Worm (Caenorhabditis elegans) whole organism, L2 larva: Measurements from ENCODE around the gene hpl-2.
A peak's percentile ranks its signal among the peaks of the same experiment; 100 is the strongest.

ENCODE experiments used
- C34F6.9 ChIP-seq: fragments of 150-350 bp; optimal IDR thresholded peaks from 2 replicates; lab custom pipeline; 2014; ENCODE audit warnings: missing biosample characterization, missing genetic modification characterization
- F13H6.1 ChIP-seq: sonication (generic microtip); optimal IDR thresholded peaks from 2 replicates; lab custom pipeline; 2016; ENCODE audit warnings: missing genetic modification characterization, missing compliant biosample characterization
- Y55F3AM.14 ChIP-seq: fragments of 200-800 bp; sonication (Bioruptor generic); optimal IDR thresholded peaks from 2 replicates; lab custom pipeline; 2018; ENCODE audit warnings: mild to moderate bottlenecking, missing genetic modification characterization, missing compliant biosample characterization
- aly-2 ChIP-seq: fragments of 150-350 bp; optimal IDR thresholded peaks from 2 replicates; lab custom pipeline; 2014; ENCODE audit warnings: missing biosample characterization, missing genetic modification characterization
- ama-1 ChIP-seq: fragments of 150-350 bp; optimal IDR thresholded peaks from 2 replicates; lab custom pipeline; 2018; ENCODE audit warnings: inconsistent platforms
- blmp-1 ChIP-seq: sonication (generic microtip); optimal IDR thresholded peaks from 2 replicates; lab custom pipeline; 2017; ENCODE audit warnings: missing genetic modification characterization, mild to moderate bottlenecking, missing compliant biosample characterization, antibody characterized with exemption, moderate library complexity; ENCODE audit not compliant: insufficient read depth
- ceh-16 ChIP-seq: fragments of 150-350 bp; optimal IDR thresholded peaks from 2 replicates; lab custom pipeline; 2014; ENCODE audit warnings: missing biosample characterization, missing genetic modification characterization
- crh-2 ChIP-seq: sonication (generic microtip); optimal IDR thresholded peaks from 2 replicates; lab custom pipeline; 2017; ENCODE audit warnings: missing biosample characterization, missing genetic modification characterization
- egl-27 ChIP-seq: sonication (generic microtip); optimal IDR thresholded peaks from 3 replicates; lab custom pipeline; 2017; ENCODE audit warnings: missing biosample characterization, missing genetic modification reagents, missing genetic modification characterization
- elt-1 ChIP-seq: fragments of 150-350 bp; optimal IDR thresholded peaks from 2 replicates; lab custom pipeline; 2014; ENCODE audit warnings: missing biosample characterization, missing genetic modification characterization
- fos-1 ChIP-seq: fragments of 150-350 bp; optimal IDR thresholded peaks from 2 replicates; lab custom pipeline; 2014; ENCODE audit warnings: missing biosample characterization, missing genetic modification characterization
- lin-11 ChIP-seq: fragments of 150-350 bp; sonication (generic microtip); optimal IDR thresholded peaks from 2 replicates; lab custom pipeline; 2014; ENCODE audit warnings: missing biosample characterization, missing genetic modification characterization, inconsistent platforms, mixed read lengths
- lin-13 ChIP-seq: fragments of 150-350 bp; optimal IDR thresholded peaks from 2 replicates; lab custom pipeline; 2014; ENCODE audit warnings: missing biosample characterization, missing genetic modification reagents, missing genetic modification characterization
- lin-39 ChIP-seq: fragments of 150-350 bp; optimal IDR thresholded peaks from 2 replicates; lab custom pipeline; 2014; ENCODE audit warnings: missing biosample characterization, missing genetic modification reagents, missing genetic modification characterization
- lsy-2 ChIP-seq, 2 experiments: fragments of 150-350 bp in 1 of 2; sonication (generic microtip) in 1 of 2; optimal IDR thresholded peaks; 2 replicates each; lab custom pipeline; 2014 to 2017; ENCODE audit warnings: missing biosample characterization in 2 of 2, missing genetic modification characterization in 2 of 2
- mbf-1 ChIP-seq: sonication (generic microtip); optimal IDR thresholded peaks from 2 replicates; lab custom pipeline; 2017; ENCODE audit warnings: missing biosample characterization, missing genetic modification characterization
- nhr-10 ChIP-seq: sonication (generic microtip); optimal IDR thresholded peaks from 2 replicates; lab custom pipeline; 2017; ENCODE audit warnings: missing biosample characterization, missing genetic modification characterization
- nhr-11 ChIP-seq: fragments of 150-350 bp; optimal IDR thresholded peaks from 2 replicates; lab custom pipeline; 2014; ENCODE audit warnings: missing biosample characterization, missing genetic modification characterization
- nhr-129 ChIP-seq: fragments of 150-350 bp; optimal IDR thresholded peaks from 2 replicates; lab custom pipeline; 2014; ENCODE audit warnings: missing biosample characterization, missing genetic modification characterization
- nhr-21 ChIP-seq: fragments of 150-350 bp; optimal IDR thresholded peaks from 2 replicates; lab custom pipeline; 2014; ENCODE audit warnings: missing biosample characterization, missing genetic modification characterization
- nhr-23 ChIP-seq: fragments of 150-350 bp; optimal IDR thresholded peaks from 2 replicates; lab custom pipeline; 2014; ENCODE audit warnings: missing biosample characterization, missing genetic modification reagents, missing genetic modification characterization
- nhr-237 ChIP-seq: fragments of 150-350 bp; optimal IDR thresholded peaks from 2 replicates; lab custom pipeline; 2014; ENCODE audit warnings: missing biosample characterization, missing genetic modification characterization
- nhr-25 ChIP-seq: fragments of 150-350 bp; sonication (generic microtip); optimal IDR thresholded peaks from 3 replicates; lab custom pipeline; 2014; ENCODE audit warnings: missing biosample characterization, missing genetic modification characterization
- nhr-6 ChIP-seq: fragments of 150-350 bp; optimal IDR thresholded peaks from 2 replicates; lab custom pipeline; 2014; ENCODE audit warnings: missing biosample characterization, missing genetic modification characterization
- nhr-77 ChIP-seq: fragments of 150-350 bp; optimal IDR thresholded peaks from 2 replicates; lab custom pipeline; 2014; ENCODE audit warnings: missing biosample characterization, missing genetic modification characterization
- peb-1 ChIP-seq: fragments of 150-350 bp; optimal IDR thresholded peaks from 2 replicates; lab custom pipeline; 2014; ENCODE audit warnings: missing biosample characterization, missing genetic modification characterization
- skn-1 ChIP-seq: sonication (generic microtip); optimal IDR thresholded peaks from 2 replicates; lab custom pipeline; 2017; ENCODE audit warnings: missing biosample characterization, missing genetic modification characterization
- sma-3 ChIP-seq: sonication (generic microtip); optimal IDR thresholded peaks from 2 replicates; lab custom pipeline; 2016; ENCODE audit warnings: missing genetic modification reagents, missing genetic modification characterization, missing compliant biosample characterization
- sma-9 ChIP-seq, 2 experiments: fragments of 150-350 bp in 1 of 2; sonication (generic microtip) in 1 of 2; optimal IDR thresholded peaks; 2 replicates each; lab custom pipeline; 2014 to 2016; ENCODE audit warnings: missing genetic modification characterization in 2 of 2, mild to moderate bottlenecking in 1 of 2, missing biosample characterization in 1 of 2, missing compliant biosample characterization in 1 of 2, missing genetic modification reagents in 1 of 2, moderate library complexity in 1 of 2
- snpc-4 ChIP-seq: fragments of 150-350 bp; optimal IDR thresholded peaks from 2 replicates; lab custom pipeline; 2014; ENCODE audit warnings: missing biosample characterization, missing genetic modification characterization
- unc-62 ChIP-seq: fragments of 150-350 bp; optimal IDR thresholded peaks from 2 replicates; lab custom pipeline; 2014; ENCODE audit warnings: missing biosample characterization, missing genetic modification reagents, missing genetic modification characterization
- zag-1 ChIP-seq: fragments of 150-350 bp; optimal IDR thresholded peaks from 2 replicates; lab custom pipeline; 2014; ENCODE audit warnings: missing biosample characterization, missing genetic modification characterization
- ztf-1 ChIP-seq: fragments of 200-800 bp; sonication (Bioruptor generic); conservative IDR thresholded peaks from 2 replicates; pipeline ENCODE4 v1.3.6; 2022; ENCODE audit warnings: missing genetic modification characterization, missing compliant biosample characterization
- ztf-11 ChIP-seq: sonication (generic microtip); optimal IDR thresholded peaks from 2 replicates; lab custom pipeline; 2017; ENCODE audit warnings: missing biosample characterization, missing genetic modification characterization
- ztf-4 ChIP-seq: fragments of 150-350 bp; optimal IDR thresholded peaks from 2 replicates; lab custom pipeline; 2014; ENCODE audit warnings: missing biosample characterization, missing genetic modification characterization

The hpl-2 gene

DNA sequence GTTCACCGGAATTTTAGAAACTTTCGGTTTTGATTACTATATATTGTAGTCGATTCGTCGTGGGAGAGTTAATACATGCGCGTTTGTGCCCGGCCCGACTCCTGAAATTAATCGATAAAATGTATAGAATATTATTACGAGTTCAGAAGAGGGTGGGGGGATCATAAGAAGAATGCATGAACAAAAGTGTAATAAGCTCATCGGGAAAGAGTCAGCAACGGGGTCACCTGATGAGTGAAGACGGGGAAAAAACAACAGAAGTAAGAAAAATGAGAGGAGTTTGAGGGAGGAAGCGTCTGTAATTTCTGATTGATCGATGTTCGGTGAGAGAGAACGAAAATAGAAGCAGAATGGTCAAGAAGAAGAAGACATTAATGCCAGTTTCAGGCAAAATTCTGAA, 39.2 kb downstream of the hpl-2 start, which contains the start of gene W09D10.4:
Gene W09D10.4, minus strand, starts transcription at position 101 of the 400 bp plus-strand sequence.
- TF ChIP-seq nhr-77 (no peak), ztf-11 (tag; lab: Kevin White, UChicago) (no peak), C34F6.9 (tag; lab: Kevin White, UChicago) (no peak), skn-1 (tag; lab: Kevin White, UChicago) (no peak), nhr-10 (tag; lab: Kevin White, UChicago) (no peak), nhr-25 (tag; lab: Kevin White, UChicago) (no peak), aly-2 (tag; lab: Kevin White, UChicago) (no peak), sma-9 (GFP tag; optimal IDR thresholded peaks at IDR 0.05; lab: Kevin White, UChicago) (peak; percentile 32), sma-9 (tag; optimal IDR thresholded peaks at IDR 0.05; lab: Kevin White, UChicago) (no peak), snpc-4 (tag; lab: Kevin White, UChicago) (no peak), ztf-1 (no peak), mbf-1 (tag; lab: Kevin White, UChicago) (no peak), F13H6.1 (tag; lab: Kevin White, UChicago) (peak; percentile 20), elt-1 (tag; lab: Kevin White, UChicago) (no peak), nhr-129 (peak; percentile 10)

DNA sequence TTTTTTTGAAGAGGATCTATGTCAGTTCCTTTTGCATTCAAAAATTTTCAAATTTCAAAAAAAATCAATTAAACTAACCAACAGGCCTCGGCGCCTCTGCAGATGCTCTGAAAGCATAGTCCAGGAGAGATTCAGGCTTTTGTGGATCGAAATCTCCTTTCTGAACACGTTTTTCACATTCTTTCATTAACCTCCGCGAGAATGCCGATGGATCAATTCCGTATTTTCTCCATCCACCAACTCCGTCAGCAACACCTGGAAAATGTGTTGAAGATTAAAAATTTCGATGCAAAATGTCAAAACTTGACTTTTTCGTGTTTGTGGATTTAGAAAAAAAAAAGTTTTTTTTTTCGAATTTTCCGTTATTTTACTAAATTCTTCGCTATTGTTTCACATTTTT, 40.8 kb downstream of the hpl-2 start:
- TF ChIP-seq lin-11 (tag; lab: Kevin White, UChicago) (no peak), unc-62 (no peak), ztf-4 (no peak), nhr-21 (tag; lab: Kevin White, UChicago) (no peak), ztf-1 (no peak), egl-27 (tag; lab: Kevin White, UChicago) (no peak), nhr-23 (tag; lab: Kevin White, UChicago) (no peak), fos-1 (tag; lab: Kevin White, UChicago) (no peak), nhr-237 (tag; lab: Kevin White, UChicago) (no peak), zag-1 (tag; lab: Kevin White, UChicago) (no peak), crh-2 (no peak), lin-39 (tag; lab: Kevin White, UChicago) (no peak), blmp-1 (tag; lab: Kevin White, UChicago) (no peak), peb-1 (tag; lab: Kevin White, UChicago) (no peak), lin-13 (no peak)

DNA sequence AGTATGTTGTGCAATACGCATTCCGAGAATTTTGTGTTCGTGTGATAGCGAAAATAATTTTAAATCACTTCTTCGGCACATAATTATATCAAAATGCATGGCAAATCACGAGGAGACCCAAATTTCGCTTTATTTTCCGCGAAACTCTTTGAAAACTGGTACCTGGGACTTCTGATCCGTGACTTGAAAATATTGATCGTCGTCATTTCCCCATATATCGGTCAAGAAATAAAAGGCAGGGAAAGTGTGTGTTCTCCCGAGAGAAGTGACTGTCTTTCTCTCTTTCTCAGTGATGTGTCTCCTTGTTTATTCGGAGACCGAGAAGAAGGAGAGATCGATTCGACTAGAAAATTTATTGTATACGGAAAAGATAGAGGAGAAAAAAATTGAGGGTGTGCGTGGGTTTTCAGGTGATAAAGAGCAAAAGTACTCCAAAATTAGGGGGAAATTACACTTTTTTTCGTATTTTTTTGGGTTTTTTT, 44.1 kb downstream of the hpl-2 start, which contains the start of gene W09D10.5:
Gene W09D10.5, minus strand, starts transcription at position 345 of the 482 bp plus-strand sequence.
- TF ChIP-seq nhr-21 (tag; lab: Kevin White, UChicago) (peak; percentile 34), ztf-4 (peak; percentile 32), nhr-6 (tag; lab: Kevin White, UChicago) (peak; percentile 3), ama-1 (lab: Kevin White, UChicago) (peak; percentile 16), ceh-16 (peak; percentile 24), lsy-2 (tag; optimal IDR thresholded peaks at IDR 0.05; lab: Kevin White, UChicago) (peak in 1 of 2 experiments; percentile 36), zag-1 (tag; lab: Kevin White, UChicago) (no peak), peb-1 (tag; lab: Kevin White, UChicago) (no peak), F13H6.1 (tag; lab: Kevin White, UChicago) (peak; percentile 4), skn-1 (tag; lab: Kevin White, UChicago) (no peak), fos-1 (tag; lab: Kevin White, UChicago) (peak; percentile 70), sma-3 (GFP tag; lab: Kevin White, UChicago) (peak; percentile 48), nhr-129 (peak; percentile 26)

DNA sequence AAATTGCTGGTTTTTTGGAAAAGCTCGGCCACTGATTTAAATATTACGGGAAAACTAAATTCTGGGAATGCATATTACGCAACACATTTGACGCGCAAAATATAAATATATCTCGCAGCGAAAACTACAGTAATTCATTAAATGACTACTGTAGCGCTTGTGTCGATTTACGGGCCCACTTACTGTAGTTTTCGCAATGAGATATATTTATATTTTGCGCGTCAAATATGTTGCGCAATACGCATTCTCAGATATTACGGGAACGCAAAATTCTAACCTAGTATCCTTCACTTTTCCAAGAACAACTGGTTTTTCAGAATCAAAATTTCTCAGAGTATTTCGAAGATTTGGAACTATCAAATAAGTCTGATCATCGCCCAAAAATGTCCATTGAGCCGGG, 45.7 kb downstream of the hpl-2 start:
- TF ChIP-seq nhr-11 (tag; lab: Kevin White, UChicago) (no peak), snpc-4 (tag; lab: Kevin White, UChicago) (no peak), lin-39 (tag; lab: Kevin White, UChicago) (no peak)

DNA sequence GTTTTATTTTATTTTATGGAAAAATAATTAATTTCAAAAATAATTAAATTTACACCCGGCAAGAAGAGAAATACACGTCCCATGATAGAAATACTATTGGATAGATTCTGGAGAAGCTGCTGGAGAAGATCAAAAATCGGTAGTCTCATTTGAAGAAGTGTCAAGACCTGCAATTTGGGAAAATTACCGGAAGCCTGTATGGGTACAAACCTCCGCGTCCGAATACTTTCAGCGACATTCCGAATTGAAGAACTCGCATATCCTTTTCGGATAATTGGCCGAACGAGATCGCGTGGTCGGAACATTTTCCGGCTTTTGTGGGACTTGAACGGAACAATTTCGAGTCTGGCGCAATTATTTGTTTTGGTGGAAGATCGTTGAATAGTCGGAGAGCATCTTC, 46.8 kb downstream of the hpl-2 start:
- TF ChIP-seq fos-1 (tag; lab: Kevin White, UChicago) (no peak), Y55F3AM.14 (GFP tag; lab: Kevin White, UChicago) (no peak), nhr-129 (no peak)
